Worm (Caenorhabditis elegans) whole organism, mixed stage, embryonic: ENCODE results near the gene F42A9.17.

ENCODE experiments used
- blmp-1 ChIP-seq: fragments of 150-350 bp; optimal IDR thresholded peaks from 2 replicates; lab custom pipeline; 2014; ENCODE audit warnings: missing biosample characterization, missing genetic modification characterization
- ceh-39 ChIP-seq: fragments of 150-350 bp; optimal IDR thresholded peaks from 2 replicates; lab custom pipeline; 2014; ENCODE audit warnings: missing biosample characterization, missing genetic modification characterization
- ceh-83 ChIP-seq: fragments of 200-800 bp; sonication (Bioruptor generic); optimal IDR thresholded peaks from 2 replicates; lab custom pipeline; 2018; ENCODE audit warnings: mild to moderate bottlenecking, missing genetic modification characterization, missing compliant biosample characterization
- cnd-1 ChIP-seq: fragments of 200-800 bp; sonication (Bioruptor generic); optimal IDR thresholded peaks from 2 replicates; lab custom pipeline; 2018; ENCODE audit warnings: mild to moderate bottlenecking, missing genetic modification characterization, missing compliant biosample characterization
- drap-1 ChIP-seq: fragments of 200-800 bp; sonication (Bioruptor generic); optimal IDR thresholded peaks from 3 replicates; lab custom pipeline; 2018; ENCODE audit warnings: mild to moderate bottlenecking, missing genetic modification characterization, missing compliant biosample characterization
- elt-1 ChIP-seq: sonication (generic microtip); optimal IDR thresholded peaks from 2 replicates; lab custom pipeline; 2017; ENCODE audit warnings: missing genetic modification characterization, mild to moderate bottlenecking, missing compliant biosample characterization, antibody characterized with exemption, moderate library complexity, borderline replicate concordance; ENCODE audit not compliant: insufficient read depth
- elt-3 ChIP-seq: fragments of 150-350 bp; optimal IDR thresholded peaks from 2 replicates; lab custom pipeline; 2014; ENCODE audit warnings: missing biosample characterization, missing genetic modification characterization
- flh-1 ChIP-seq: fragments of 200-800 bp; sonication (Bioruptor generic); optimal IDR thresholded peaks from 2 replicates; lab custom pipeline; 2018; ENCODE audit warnings: mild to moderate bottlenecking, missing genetic modification characterization, moderate library complexity, missing compliant biosample characterization
- ham-2 ChIP-seq: fragments of 200-800 bp; sonication (Bioruptor generic); optimal IDR thresholded peaks from 2 replicates; lab custom pipeline; 2018; ENCODE audit warnings: mild to moderate bottlenecking, missing genetic modification characterization, missing compliant biosample characterization
- hlh-1 ChIP-seq: fragments of 150-350 bp; optimal IDR thresholded peaks from 2 replicates; lab custom pipeline; 2014; ENCODE audit warnings: missing biosample characterization, missing genetic modification reagents, missing genetic modification characterization
- lin-13 ChIP-seq: fragments of 150-350 bp; optimal IDR thresholded peaks from 2 replicates; lab custom pipeline; 2014; ENCODE audit warnings: missing biosample characterization, missing genetic modification characterization
- lin-32 ChIP-seq: fragments of 200-800 bp; sonication (Bioruptor generic); optimal IDR thresholded peaks from 2 replicates; lab custom pipeline; 2018; ENCODE audit warnings: mild to moderate bottlenecking, missing genetic modification characterization, missing compliant biosample characterization
- lsy-2 ChIP-seq: fragments of 150-350 bp; optimal IDR thresholded peaks from 2 replicates; lab custom pipeline; 2014; ENCODE audit warnings: missing biosample characterization, missing genetic modification characterization
- mab-5 ChIP-seq: fragments of 150-350 bp; optimal IDR thresholded peaks from 2 replicates; lab custom pipeline; 2014; ENCODE audit warnings: missing biosample characterization, missing genetic modification characterization
- mep-1 ChIP-seq: fragments of 150-350 bp; optimal IDR thresholded peaks from 2 replicates; lab custom pipeline; 2017; ENCODE audit warnings: missing biosample characterization, missing genetic modification reagents, missing genetic modification characterization, inconsistent platforms
- mls-2 ChIP-seq: sonication (generic microtip); optimal IDR thresholded peaks from 2 replicates; lab custom pipeline; 2016; ENCODE audit warnings: mild to moderate bottlenecking, missing genetic modification characterization, moderate library complexity, missing compliant biosample characterization
- nhr-12 ChIP-seq: fragments of 150-350 bp; optimal IDR thresholded peaks from 2 replicates; lab custom pipeline; 2014; ENCODE audit warnings: missing biosample characterization, missing genetic modification characterization
- nhr-2 ChIP-seq: fragments of 150-350 bp; optimal IDR thresholded peaks from 2 replicates; lab custom pipeline; 2014; ENCODE audit warnings: missing biosample characterization, missing genetic modification characterization
- nhr-237 ChIP-seq: fragments of 150-350 bp; optimal IDR thresholded peaks from 2 replicates; lab custom pipeline; 2014; ENCODE audit warnings: missing biosample characterization, missing genetic modification characterization
- nhr-28 ChIP-seq: fragments of 150-350 bp; optimal IDR thresholded peaks from 2 replicates; lab custom pipeline; 2014; ENCODE audit warnings: missing biosample characterization, missing genetic modification characterization
- nhr-76 ChIP-seq: sonication (generic microtip); optimal IDR thresholded peaks from 2 replicates; lab custom pipeline; 2017; ENCODE audit warnings: missing biosample characterization, missing genetic modification characterization
- pha-4 ChIP-seq: fragments of 150-350 bp; optimal IDR thresholded peaks from 2 replicates; lab custom pipeline; 2018; ENCODE audit warnings: missing biosample characterization, missing genetic modification reagents, missing genetic modification characterization
- sem-2 ChIP-seq: fragments of 200-800 bp; sonication (Bioruptor generic); optimal IDR thresholded peaks from 2 replicates; lab custom pipeline; 2018; ENCODE audit warnings: mild to moderate bottlenecking, missing genetic modification characterization, missing compliant biosample characterization
- snpc-4 ChIP-seq: fragments of 150-350 bp; optimal IDR thresholded peaks from 2 replicates; lab custom pipeline; 2014; ENCODE audit warnings: missing biosample characterization, missing genetic modification characterization
- sptf-1 ChIP-seq: sonication (generic microtip); optimal IDR thresholded peaks from 2 replicates; lab custom pipeline; 2017; ENCODE audit warnings: mild to moderate bottlenecking, missing genetic modification characterization, moderate library complexity, missing compliant biosample characterization
- tbx-8 ChIP-seq: fragments of 200-800 bp; sonication (Bioruptor generic); optimal IDR thresholded peaks from 2 replicates; lab custom pipeline; 2018; ENCODE audit warnings: mild to moderate bottlenecking, missing genetic modification characterization, moderate library complexity, missing compliant biosample characterization
- unc-120 ChIP-seq: sonication (generic microtip); optimal IDR thresholded peaks from 2 replicates; lab custom pipeline; 2017; ENCODE audit warnings: missing genetic modification characterization, missing compliant biosample characterization; ENCODE audit not compliant: poor library complexity, severe bottlenecking
- unc-39 ChIP-seq: fragments of 150-350 bp; optimal IDR thresholded peaks from 2 replicates; lab custom pipeline; 2014; ENCODE audit warnings: missing biosample characterization, missing genetic modification characterization
- unc-62 ChIP-seq: fragments of 150-350 bp; optimal IDR thresholded peaks from 2 replicates; lab custom pipeline; 2014; ENCODE audit warnings: missing biosample characterization, missing genetic modification reagents, missing genetic modification characterization
- zip-8 ChIP-seq: fragments of 150-350 bp; optimal IDR thresholded peaks from 2 replicates; lab custom pipeline; 2014; ENCODE audit warnings: missing biosample characterization, missing genetic modification characterization
- ztf-11 ChIP-seq: fragments of 150-350 bp; optimal IDR thresholded peaks from 2 replicates; lab custom pipeline; 2014; ENCODE audit warnings: missing biosample characterization, missing genetic modification characterization

The F42A9.17 gene

ce11 chrIV:8617047-8617446 lies 5.3 kb upstream of the F42A9.17 start, which contains the start of the genes F42A9.7 and F42A9.3:
Gene F42A9.7 (minus strand): TSS chrIV:8617147.
Gene F42A9.3 (plus strand): TSS chrIV:8617260.
- TF ChIP-seq hlh-1: no peak

ce11 chrIV:8615314-8615713 lies 3.6 kb upstream of the F42A9.17 start:
- TF ChIP-seq nhr-76: no peak
- no peak for TF ChIP-seq lin-32 (GFP tag; lab: Kevin White, UChicago)
- no peak for TF ChIP-seq nhr-28
- TF ChIP-seq ham-2 (GFP tag; lab: Kevin White, UChicago): no peak
- no peak for TF ChIP-seq flh-1 (GFP tag; lab: Kevin White, UChicago)
- TF ChIP-seq nhr-12 (tag; lab: Kevin White, UChicago): no peak
- TF ChIP-seq mab-5 (tag; lab: Kevin White, UChicago): no peak
- TF ChIP-seq tbx-8: no peak
- TF ChIP-seq cnd-1 (tag; lab: Kevin White, UChicago): no peak
- no peak for TF ChIP-seq lsy-2
- TF ChIP-seq elt-3 (tag; lab: Kevin White, UChicago): no peak
- no peak for TF ChIP-seq unc-39 (tag; lab: Kevin White, UChicago)
- no peak for TF ChIP-seq lin-13
- no peak for TF ChIP-seq nhr-237
- no peak for TF ChIP-seq unc-120
- no peak for TF ChIP-seq sem-2

- TF ChIP-seq pha-4 (tag; lab: Kevin White, UChicago) (no peak), ceh-39 (tag; lab: Kevin White, UChicago) (no peak), ham-2 (GFP tag; lab: Kevin White, UChicago) (no peak), mls-2 (tag; lab: Kevin White, UChicago) (no peak), lsy-2 (no peak), ztf-11 (no peak), ceh-83 (GFP tag; lab: Kevin White, UChicago) (no peak), hlh-1 (no peak), elt-1 (tag; lab: Kevin White, UChicago) (no peak), unc-62 (no peak), snpc-4 (tag; lab: Kevin White, UChicago) (no peak), sem-2 (no peak)
Observed at ce11 chrIV:8614680-8615079, 2.9 kb upstream of the F42A9.17 start, which contains the start of gene cyp-33E3. Gene cyp-33E3 (plus strand): TSS chrIV:8614995.

- no peak for TF ChIP-seq elt-1 (tag; lab: Kevin White, UChicago)
- TF ChIP-seq elt-3 (tag; lab: Kevin White, UChicago): no peak
- no peak for TF ChIP-seq mls-2 (tag; lab: Kevin White, UChicago)
- no peak for TF ChIP-seq nhr-237
- TF ChIP-seq lin-32 (GFP tag; lab: Kevin White, UChicago): no peak
- no peak for TF ChIP-seq snpc-4 (tag; lab: Kevin White, UChicago)
- no peak for TF ChIP-seq ceh-83 (GFP tag; lab: Kevin White, UChicago)
- TF ChIP-seq mep-1 (tag; lab: Kevin White, UChicago): no peak
- TF ChIP-seq sptf-1 (tag; lab: Kevin White, UChicago): no peak
- TF ChIP-seq lin-13: no peak
- no peak for TF ChIP-seq flh-1 (GFP tag; lab: Kevin White, UChicago)
- TF ChIP-seq pha-4 (tag; lab: Kevin White, UChicago): no peak
- TF ChIP-seq nhr-76: no peak
- TF ChIP-seq ztf-11: no peak
- TF ChIP-seq unc-39 (tag; lab: Kevin White, UChicago): no peak
- no peak for TF ChIP-seq nhr-28
- no peak for TF ChIP-seq drap-1 (GFP tag; lab: Kevin White, UChicago)
Observed at ce11 chrIV:8608934-8609333, 2.8 kb downstream of the F42A9.17 start, which contains the start of gene F42A9.6. Gene F42A9.6 (plus strand): TSS chrIV:8609234.

- TF ChIP-seq mls-2 (tag; lab: Kevin White, UChicago) (no peak), lin-32 (GFP tag; lab: Kevin White, UChicago) (no peak), ham-2 (GFP tag; lab: Kevin White, UChicago) (no peak), lin-13 (no peak), zip-8 (tag; lab: Kevin White, UChicago) (no peak), blmp-1 (tag; lab: Kevin White, UChicago) (no peak), sptf-1 (tag; lab: Kevin White, UChicago) (no peak), mab-5 (tag; lab: Kevin White, UChicago) (no peak), nhr-2 (tag; lab: Kevin White, UChicago) (no peak), pha-4 (tag; lab: Kevin White, UChicago) (no peak), ztf-11 (no peak), cnd-1 (tag; lab: Kevin White, UChicago) (no peak), tbx-8 (no peak), elt-1 (tag; lab: Kevin White, UChicago) (no peak)
Observed at ce11 chrIV:8608204-8608603, 3.5 kb downstream of the F42A9.17 start.
